Worm (Caenorhabditis elegans): ENCODE data around the gene D1069.3.

DNA sequence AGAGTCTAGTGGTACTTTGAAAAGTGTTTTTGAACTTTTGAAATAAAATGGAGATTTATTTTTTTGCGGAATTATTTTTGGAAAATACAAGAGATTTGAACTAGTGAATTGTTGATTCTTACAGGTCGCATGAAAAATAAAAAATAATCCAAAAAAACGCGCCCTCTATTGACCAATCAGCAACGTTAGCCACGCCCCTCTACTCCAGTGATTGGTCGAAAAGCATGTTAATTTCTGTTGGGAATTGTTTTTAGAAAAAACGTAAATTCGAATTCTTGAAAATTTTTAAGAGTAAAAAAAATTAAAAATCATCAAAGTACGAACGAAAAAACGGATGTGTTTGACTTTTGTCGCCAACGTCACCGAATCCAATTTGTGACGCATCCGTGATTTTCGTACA is 22.7 kb upstream of the D1069.3 start:
- no peak for TF ChIP-seq fos-1 (tag; optimal IDR thresholded peaks at IDR 0.05)
- TF ChIP-seq Y75B8A.6 (GFP tag; IDR thresholded peaks at IDR 0.05), result no peak
- TF ChIP-seq lsy-2 (tag; optimal IDR thresholded peaks at IDR 0.05), result no peak
- no peak for TF ChIP-seq nhr-77 (tag; optimal IDR thresholded peaks at IDR 0.05)
- no peak for TF ChIP-seq lin-38 (GFP tag; IDR thresholded peaks at IDR 0.05)
- TF ChIP-seq ZK546.5 (tag; optimal IDR thresholded peaks at IDR 0.05), result no peak
- no peak for TF ChIP-seq madf-9 (GFP tag; conservative IDR thresholded peaks at IDR 0.05)
- TF ChIP-seq dmd-9 (GFP tag; IDR thresholded peaks at IDR 0.05), result no peak
- TF ChIP-seq duxl-1 (tag; optimal IDR thresholded peaks at IDR 0.05; ENCODE audit: poor library complexity), result no peak
- no peak for TF ChIP-seq skn-1 (tag; optimal IDR thresholded peaks at IDR 0.05)
- TF ChIP-seq nhr-28 (tag; optimal IDR thresholded peaks at IDR 0.05), result no peak

All from whole organism, L4 larva.